Worm (Caenorhabditis elegans): ENCODE data around the gene Y37E11AL.1.
A peak's percentile ranks its signal among the peaks of the same experiment; 100 is the strongest.

- TF ChIP-seq pat-9 (tag; optimal IDR thresholded peaks at IDR 0.05) (no peak), npax-4 (tag; optimal IDR thresholded peaks at IDR 0.05) (no peak), C38D4.7 (GFP tag; optimal IDR thresholded peaks at IDR 0.05) (no peak), nhr-232 (tag; optimal IDR thresholded peaks at IDR 0.05) (no peak), nhr-11 (tag; optimal IDR thresholded peaks at IDR 0.05) (no peak), fkh-10 (GFP tag; optimal IDR thresholded peaks at IDR 0.05) (no peak), nfya-1 (tag; optimal IDR thresholded peaks at IDR 0.05) (peak; percentile 68)
Observed at ce11 chrIV:3725845-3726244, 16.5 kb downstream of the Y37E11AL.1 start, which contains the start of gene smgl-2.
